Worm (Caenorhabditis elegans) whole organism, mixed stage, embryonic: ENCODE measurements around the gene K07H8.2.

ENCODE experiments used
- M03D4.4 ChIP-seq: sonication (generic microtip); optimal IDR thresholded peaks from 2 replicates; lab custom pipeline; 2017; ENCODE audit warnings: mild to moderate bottlenecking, missing genetic modification characterization, missing compliant biosample characterization
- blmp-1 ChIP-seq: fragments of 150-350 bp; optimal IDR thresholded peaks from 2 replicates; lab custom pipeline; 2014; ENCODE audit warnings: missing biosample characterization, missing genetic modification characterization
- ceh-39 ChIP-seq: fragments of 150-350 bp; optimal IDR thresholded peaks from 2 replicates; lab custom pipeline; 2014; ENCODE audit warnings: missing biosample characterization, missing genetic modification characterization
- elt-1 ChIP-seq: sonication (generic microtip); optimal IDR thresholded peaks from 2 replicates; lab custom pipeline; 2017; ENCODE audit warnings: missing genetic modification characterization, mild to moderate bottlenecking, missing compliant biosample characterization, antibody characterized with exemption, moderate library complexity, borderline replicate concordance; ENCODE audit not compliant: insufficient read depth
- elt-3 ChIP-seq: fragments of 150-350 bp; optimal IDR thresholded peaks from 2 replicates; lab custom pipeline; 2014; ENCODE audit warnings: missing biosample characterization, missing genetic modification characterization
- lsy-2 ChIP-seq: fragments of 150-350 bp; optimal IDR thresholded peaks from 2 replicates; lab custom pipeline; 2014; ENCODE audit warnings: missing biosample characterization, missing genetic modification characterization
- mep-1 ChIP-seq: fragments of 150-350 bp; optimal IDR thresholded peaks from 2 replicates; lab custom pipeline; 2017; ENCODE audit warnings: missing biosample characterization, missing genetic modification reagents, missing genetic modification characterization, inconsistent platforms
- nhr-76 ChIP-seq: sonication (generic microtip); optimal IDR thresholded peaks from 2 replicates; lab custom pipeline; 2017; ENCODE audit warnings: missing biosample characterization, missing genetic modification characterization
- pha-4 ChIP-seq: fragments of 150-350 bp; optimal IDR thresholded peaks from 2 replicates; lab custom pipeline; 2018; ENCODE audit warnings: missing biosample characterization, missing genetic modification reagents, missing genetic modification characterization
- snpc-4 ChIP-seq: fragments of 150-350 bp; optimal IDR thresholded peaks from 2 replicates; lab custom pipeline; 2014; ENCODE audit warnings: missing biosample characterization, missing genetic modification characterization
- ztf-11 ChIP-seq: fragments of 150-350 bp; optimal IDR thresholded peaks from 2 replicates; lab custom pipeline; 2014; ENCODE audit warnings: missing biosample characterization, missing genetic modification characterization

DNA sequence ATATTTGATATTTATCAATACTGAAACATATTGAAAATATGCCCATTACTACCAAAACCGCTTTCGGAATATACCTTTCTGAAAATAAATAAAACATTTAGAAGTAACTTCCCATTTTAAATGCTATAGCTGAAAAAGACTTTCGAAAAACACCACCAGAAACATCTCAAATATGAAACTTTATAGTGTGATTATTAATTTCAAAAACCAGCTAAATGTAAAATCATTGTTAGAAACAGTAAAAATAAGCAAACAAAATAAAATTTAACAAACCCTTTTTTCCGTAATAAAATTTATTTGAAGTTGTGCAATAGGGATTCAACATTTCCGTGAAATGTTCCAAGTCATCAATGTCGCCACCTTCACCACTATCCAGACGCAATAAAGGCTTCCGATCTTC lies 23.3 kb upstream of the K07H8.2 start, which contains the start of the genes K07H8.5 and K07H8.8:
- TF ChIP-seq M03D4.4 (tag; lab: Kevin White, UChicago) (no peak), nhr-76 (tag; lab: Kevin White, UChicago) (no peak), snpc-4 (tag; lab: Kevin White, UChicago) (no peak), pha-4 (tag; lab: Kevin White, UChicago) (no peak), blmp-1 (tag; lab: Kevin White, UChicago) (no peak), lsy-2 (tag; lab: Kevin White, UChicago) (no peak), elt-3 (tag; lab: Kevin White, UChicago) (no peak), mep-1 (tag; lab: Kevin White, UChicago) (no peak), elt-1 (no peak), ztf-11 (tag; lab: Kevin White, UChicago) (no peak), ceh-39 (no peak)
